Fruit fly (Drosophila melanogaster) whole organism, embryonic: ENCODE measurements around the gene kibra.

Experiments
- ATbp ChIP-seq: fragments of 200-800 bp; sonication (Bioruptor generic); optimal IDR thresholded peaks from 2 replicates; lab custom pipeline; 2017; ENCODE audit warnings: missing biosample characterization, mild to moderate bottlenecking, missing genetic modification characterization, missing genetic modification reagents
- Atf3 ChIP-seq: fragments of 200-800 bp; sonication (Bioruptor generic); optimal IDR thresholded peaks from 3 replicates; lab custom pipeline; 2016; ENCODE audit warnings: missing biosample characterization, missing genetic modification characterization
- Atf6 ChIP-seq: fragments of 200-800 bp; sonication (Bioruptor generic); IDR thresholded peaks from 2 replicates; pipeline ENCODE4 v1.3.6; 2022; ENCODE audit warnings: missing biosample characterization, missing genetic modification characterization
- CG10431 ChIP-seq: fragments of 200-800 bp; sonication (Bioruptor generic); optimal IDR thresholded peaks from 3 replicates; lab custom pipeline; 2018; ENCODE audit warnings: missing biosample characterization, mild to moderate bottlenecking, missing genetic modification characterization
- CG10543 ChIP-seq: fragments of 200-800 bp; sonication (Bioruptor generic); optimal IDR thresholded peaks from 3 replicates; lab custom pipeline; 2017; ENCODE audit warnings: missing biosample characterization, mild to moderate bottlenecking, missing genetic modification characterization, moderate library complexity
- CG12769 ChIP-seq: fragments of 200-800 bp; sonication (Bioruptor generic); optimal IDR thresholded peaks from 2 replicates; lab custom pipeline; 2019; ENCODE audit warnings: missing biosample characterization, mild to moderate bottlenecking, missing genetic modification characterization, moderate library complexity
- CG14860 ChIP-seq: fragments of 200-800 bp; sonication (Bioruptor generic); IDR thresholded peaks from 3 replicates; pipeline ENCODE4 v1.3.6; 2022; ENCODE audit warnings: missing biosample characterization, missing genetic modification characterization; ENCODE audit not compliant: partially characterized antibody
- CG14965 ChIP-seq: fragments of 200-800 bp; sonication (Bioruptor generic); optimal IDR thresholded peaks from 2 replicates; lab custom pipeline; 2016; ENCODE audit warnings: missing biosample characterization, missing genetic modification characterization, borderline replicate concordance
- CG1529 ChIP-seq: fragments of 200-800 bp; sonication (Bioruptor generic); optimal IDR thresholded peaks from 3 replicates; lab custom pipeline; 2018; ENCODE audit warnings: missing biosample characterization, missing genetic modification characterization
- CG17359 ChIP-seq: fragments of 200-800 bp; sonication (Bioruptor generic); optimal IDR thresholded peaks from 3 replicates; lab custom pipeline; 2018; ENCODE audit warnings: missing biosample characterization, mild to moderate bottlenecking, missing genetic modification characterization, moderate library complexity
- CG1792 ChIP-seq: fragments of 200-800 bp; sonication (Bioruptor generic); optimal IDR thresholded peaks from 2 replicates; lab custom pipeline; 2016; ENCODE audit warnings: missing biosample characterization, missing genetic modification characterization
- CG18476 ChIP-seq: fragments of 200-800 bp; sonication (Bioruptor generic); optimal IDR thresholded peaks from 2 replicates; lab custom pipeline; 2016; ENCODE audit warnings: missing biosample characterization, mild to moderate bottlenecking, missing genetic modification characterization
- CG2116 ChIP-seq: fragments of 200-800 bp; sonication (Bioruptor generic); optimal IDR thresholded peaks from 3 replicates; lab custom pipeline; 2018; ENCODE audit warnings: missing biosample characterization, mild to moderate bottlenecking, missing genetic modification characterization
- CG2120 ChIP-seq: fragments of 200-800 bp; sonication (Bioruptor generic); optimal IDR thresholded peaks from 3 replicates; lab custom pipeline; 2016; ENCODE audit warnings: missing biosample characterization, missing genetic modification characterization
- CG2129 ChIP-seq: fragments of 200-800 bp; sonication (Bioruptor generic); IDR thresholded peaks from 2 replicates; pipeline ENCODE4 v1.3.6; 2022; ENCODE audit warnings: missing biosample characterization, missing genetic modification characterization; ENCODE audit not compliant: partially characterized antibody
- CG31441 ChIP-seq: fragments of 200-800 bp; sonication (Bioruptor generic); IDR thresholded peaks from 2 replicates; pipeline ENCODE4 v1.3.6; 2022; ENCODE audit warnings: missing biosample characterization, missing genetic modification characterization
- CG32772 ChIP-seq: fragments of 200-800 bp; sonication (Bioruptor generic); IDR thresholded peaks from 2 replicates; pipeline ENCODE4 v1.3.6; 2022; ENCODE audit warnings: missing biosample characterization, missing genetic modification characterization
- CG8089 ChIP-seq: fragments of 200-800 bp; sonication (Bioruptor generic); optimal IDR thresholded peaks from 3 replicates; lab custom pipeline; 2016; ENCODE audit warnings: missing biosample characterization, missing genetic modification characterization
- CG8388 ChIP-seq: fragments of 200-800 bp; sonication (Bioruptor generic); optimal IDR thresholded peaks from 2 replicates; lab custom pipeline; 2019; ENCODE audit warnings: missing biosample characterization, mild to moderate bottlenecking, missing genetic modification characterization, moderate library complexity
- CG8944 ChIP-seq: fragments of 200-800 bp; sonication (Bioruptor generic); optimal IDR thresholded peaks from 3 replicates; lab custom pipeline; 2016; ENCODE audit warnings: missing biosample characterization, missing genetic modification characterization
- CoRest ChIP-seq: fragments of 200-800 bp; sonication (Bioruptor generic); optimal IDR thresholded peaks from 3 replicates; lab custom pipeline; 2018; ENCODE audit warnings: missing biosample characterization, mild to moderate bottlenecking, missing genetic modification characterization, moderate library complexity
- Dbx ChIP-seq: fragments of 200-800 bp; sonication (Bioruptor generic); IDR thresholded peaks from 3 replicates; pipeline ENCODE4 v1.3.6; 2022; ENCODE audit warnings: missing biosample characterization, missing genetic modification characterization
- Dip3 ChIP-seq: fragments of 200-800 bp; sonication (Bioruptor generic); optimal IDR thresholded peaks from 3 replicates; lab custom pipeline; 2016; ENCODE audit warnings: missing biosample characterization, missing genetic modification characterization
- Drgx ChIP-seq: fragments of 200-800 bp; sonication (Bioruptor generic); IDR thresholded peaks from 2 replicates; pipeline ENCODE4 v1.3.6; 2022; ENCODE audit warnings: missing biosample characterization, missing genetic modification characterization
- Hr78 ChIP-seq, 2 experiments: fragments of 200-800 bp in 1 of 2; fragments of >200 bp in 1 of 2; sonication (Bioruptor generic) in 1 of 2; optimal IDR thresholded peaks; 2 replicates each; lab custom pipeline; 2017 to 2019; ENCODE audit warnings: missing biosample characterization in 2 of 2, missing genetic modification characterization in 2 of 2, mild to moderate bottlenecking in 1 of 2, moderate library complexity in 1 of 2
- Lim3 ChIP-seq: fragments of 200-800 bp; sonication (Bioruptor generic); IDR thresholded peaks from 2 replicates; pipeline ENCODE4 v1.3.6; 2022; ENCODE audit warnings: missing biosample characterization, missing genetic modification characterization
- Max ChIP-seq: fragments of 200-800 bp; sonication (Bioruptor generic); optimal IDR thresholded peaks from 2 replicates; lab custom pipeline; 2016; ENCODE audit warnings: missing biosample characterization, mild to moderate bottlenecking, missing genetic modification characterization
- Mrtf ChIP-seq: fragments of 200-800 bp; sonication (Bioruptor generic); IDR thresholded peaks from 3 replicates; pipeline ENCODE4 v1.3.6; 2022; ENCODE audit warnings: missing biosample characterization, missing genetic modification characterization
- Nf-YA ChIP-seq: fragments of 200-800 bp; sonication (Bioruptor generic); IDR thresholded peaks from 2 replicates; pipeline ENCODE4 v1.3.6; 2022; ENCODE audit warnings: missing biosample characterization, missing genetic modification characterization
- Sin3A ChIP-seq: fragments of >200 bp; optimal IDR thresholded peaks from 2 replicates; lab custom pipeline; 2018
- Spps ChIP-seq: fragments of 200-800 bp; sonication (Bioruptor generic); optimal IDR thresholded peaks from 2 replicates; lab custom pipeline; 2018; ENCODE audit warnings: missing biosample characterization, mild to moderate bottlenecking, missing genetic modification characterization
- Usf ChIP-seq: fragments of 200-800 bp; sonication (Bioruptor generic); optimal IDR thresholded peaks from 2 replicates; lab custom pipeline; 2017; ENCODE audit warnings: missing genotype, missing biosample characterization, missing genetic modification characterization
- YL-1 ChIP-seq: fragments of 200-800 bp; sonication (Bioruptor generic); optimal IDR thresholded peaks from 3 replicates; lab custom pipeline; 2017; ENCODE audit warnings: missing biosample characterization, mild to moderate bottlenecking, missing genetic modification characterization
- aop ChIP-seq: fragments of 200-800 bp; sonication (Bioruptor generic); IDR thresholded peaks from 2 replicates; pipeline ENCODE4 v1.3.6; 2022; ENCODE audit warnings: missing biosample characterization, missing genetic modification characterization
- ap ChIP-seq: fragments of 200-800 bp; sonication (Bioruptor generic); IDR thresholded peaks from 2 replicates; pipeline ENCODE4 v1.3.6; 2022; ENCODE audit warnings: missing biosample characterization, missing genetic modification characterization
- cato ChIP-seq: fragments of 200-800 bp; sonication (Bioruptor generic); optimal IDR thresholded peaks from 2 replicates; lab custom pipeline; 2016; ENCODE audit warnings: missing biosample characterization, missing genetic modification characterization, borderline replicate concordance
- croc ChIP-seq: fragments of 200-800 bp; sonication (Bioruptor generic); conservative IDR thresholded peaks from 3 replicates; pipeline ENCODE4 v1.3.6; 2022; ENCODE audit warnings: missing biosample characterization, missing genetic modification characterization
- da ChIP-seq: fragments of 200-800 bp; sonication (Bioruptor generic); optimal IDR thresholded peaks from 2 replicates; lab custom pipeline; 2016; ENCODE audit warnings: missing biosample characterization, missing genetic modification characterization
- fd64A ChIP-seq: fragments of 200-800 bp; sonication (Bioruptor generic); optimal IDR thresholded peaks from 3 replicates; lab custom pipeline; 2018; ENCODE audit warnings: missing biosample characterization, mild to moderate bottlenecking, missing genetic modification characterization
- fd96Cb ChIP-seq: fragments of 200-800 bp; sonication (Bioruptor generic); optimal IDR thresholded peaks from 2 replicates; lab custom pipeline; 2018; ENCODE audit warnings: missing biosample characterization, mild to moderate bottlenecking, missing genetic modification characterization, moderate library complexity
- gfzf ChIP-seq: fragments of 200-800 bp; sonication (Bioruptor generic); optimal IDR thresholded peaks from 2 replicates; lab custom pipeline; 2016; ENCODE audit warnings: missing biosample characterization, mild to moderate bottlenecking, missing genetic modification characterization, moderate library complexity
- knrl ChIP-seq: fragments of 200-800 bp; sonication (Bioruptor generic); IDR thresholded peaks from 3 replicates; pipeline ENCODE4 v1.3.6; 2022; ENCODE audit warnings: missing biosample characterization, missing genetic modification characterization; ENCODE audit not compliant: partially characterized antibody
- nom ChIP-seq: fragments of 200-800 bp; sonication (Bioruptor generic); optimal IDR thresholded peaks from 2 replicates; lab custom pipeline; 2017; ENCODE audit warnings: missing biosample characterization, missing genetic modification characterization, mild to moderate bottlenecking, moderate library complexity, missing genetic modification reagents
- p53 ChIP-seq: fragments of 200-800 bp; sonication (Bioruptor generic); optimal IDR thresholded peaks from 2 replicates; lab custom pipeline; 2016; ENCODE audit warnings: missing biosample characterization, missing genetic modification characterization
- ssp ChIP-seq: fragments of 200-800 bp; sonication (Bioruptor generic); IDR thresholded peaks from 2 replicates; pipeline ENCODE4 v1.3.6; 2022; ENCODE audit warnings: missing biosample characterization, missing genetic modification characterization
- tna ChIP-seq: fragments of 200-800 bp; sonication (Bioruptor generic); IDR thresholded peaks from 2 replicates; pipeline ENCODE4 v1.3.6; 2022; ENCODE audit warnings: missing biosample characterization, missing genetic modification characterization; ENCODE audit not compliant: partially characterized antibody
- ttk ChIP-seq: fragments of 200-800 bp; sonication (Bioruptor generic); IDR thresholded peaks from 2 replicates; pipeline ENCODE4 v2.1.2; 2022; ENCODE audit warnings: missing biosample characterization, missing genetic modification characterization
- unc-4 ChIP-seq: fragments of 200-800 bp; sonication (Bioruptor generic); IDR thresholded peaks from 2 replicates; pipeline ENCODE4 v1.3.6; 2022; ENCODE audit warnings: missing biosample characterization, missing genetic modification characterization; ENCODE audit not compliant: partially characterized antibody
- wdn ChIP-seq: fragments of 200-800 bp; sonication (Bioruptor generic); IDR thresholded peaks from 2 replicates; pipeline ENCODE4 v1.3.6; 2022; ENCODE audit warnings: missing biosample characterization, missing genetic modification characterization
- zen2 ChIP-seq: fragments of 200-800 bp; sonication (Bioruptor generic); IDR thresholded peaks from 3 replicates; pipeline ENCODE4 v1.3.6; 2022; ENCODE audit warnings: missing biosample characterization, missing genetic modification characterization; ENCODE audit not compliant: partially characterized antibody

Gene kibra

DNA sequence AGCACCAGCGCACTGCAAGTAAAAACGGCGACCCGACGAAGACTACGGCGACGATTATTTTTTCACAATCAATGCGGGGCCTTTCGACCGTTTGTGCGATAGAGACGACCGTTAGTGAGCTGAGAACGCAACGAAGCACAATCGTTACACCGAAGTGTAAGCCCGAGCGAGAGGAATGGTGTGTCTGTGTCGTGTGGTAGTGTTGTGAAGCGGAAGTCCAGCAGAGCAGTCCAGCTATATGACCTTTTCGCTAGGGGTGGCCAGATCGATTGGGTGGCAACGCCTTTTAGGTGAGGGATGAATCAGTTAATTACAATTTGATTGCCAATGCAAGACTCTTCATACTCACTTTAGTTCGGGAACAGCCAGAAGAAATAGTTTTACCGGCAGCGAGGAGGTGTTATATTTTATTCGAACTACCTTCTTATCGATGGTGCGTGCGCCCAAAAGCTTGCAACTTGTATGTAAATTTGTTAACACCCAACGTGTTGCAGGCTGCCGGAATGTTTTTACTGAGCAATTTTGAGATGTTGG lies 16.7 kb upstream of the kibra start (continued):
- TF ChIP-seq croc (GFP tag; lab: Robert Waterston, UW): peak; percentile 20; the same call in 2 of the 3 replicates
- TF ChIP-seq YL-1 (GFP tag; lab: Kevin White, UChicago): peak; percentile 80
- TF ChIP-seq CG1529: peak; percentile 22
- TF ChIP-seq Max (GFP tag; lab: Kevin White, UChicago): no peak
- peak; percentile 92 for TF ChIP-seq CG10543 (GFP tag; lab: Kevin White, UChicago)
- TF ChIP-seq unc-4 (GFP tag; lab: Robert Waterston, UW): no peak
- peak; percentile 72 for TF ChIP-seq p53 (GFP tag; lab: Kevin White, UChicago)
- TF ChIP-seq CG14860 (GFP tag; lab: Robert Waterston, UW): no peak
- TF ChIP-seq Dbx: peak; percentile 81
- TF ChIP-seq Nf-YA: no peak
- peak; percentile 65 for TF ChIP-seq Drgx (GFP tag; lab: Robert Waterston, UW)
- TF ChIP-seq Hr78 (GFP tag; optimal IDR thresholded peaks at IDR 0.05; lab: Kevin White, UChicago): peak in 1 of 2 experiments; percentile 32
- no peak for TF ChIP-seq CG2116 (GFP tag; lab: Kevin White, UChicago)
- peak; percentile 67 for TF ChIP-seq CG8089 (GFP tag; lab: Kevin White, UChicago)
- peak; percentile 68 for TF ChIP-seq CG8944 (GFP tag; lab: Kevin White, UChicago)
- TF ChIP-seq da (GFP tag; lab: Kevin White, UChicago): peak; percentile 2
- peak; percentile 57 for TF ChIP-seq Dip3
- peak; percentile 47 for TF ChIP-seq cato (GFP tag; lab: Kevin White, UChicago)
- TF ChIP-seq CG2129: no peak
- TF ChIP-seq CG1792 (GFP tag; lab: Kevin White, UChicago): peak; percentile 20
- no peak for TF ChIP-seq CG18476 (GFP tag; lab: Kevin White, UChicago)
- TF ChIP-seq gfzf (GFP tag; lab: Kevin White, UChicago): no peak
- no peak for TF ChIP-seq Spps
- peak; percentile 38 for TF ChIP-seq CoRest (tag; lab: Kevin White, UChicago)
- TF ChIP-seq Sin3A (lab: Kevin White, UChicago): no peak
- TF ChIP-seq Mrtf: peak; percentile 46; the same call in 1 of the 3 replicates
- peak; percentile 84 for TF ChIP-seq nom
- no peak for TF ChIP-seq CG8388
- TF ChIP-seq fd96Cb: no peak
- TF ChIP-seq CG12769: peak; percentile 75
- no peak for TF ChIP-seq CG32772 (GFP tag; lab: Robert Waterston, UW)
- peak; percentile 85 for TF ChIP-seq ttk
- no peak for TF ChIP-seq CG14965 (GFP tag; lab: Kevin White, UChicago)
- peak; percentile 14 for TF ChIP-seq CG10431 (GFP tag; lab: Kevin White, UChicago)
- peak; percentile 84 for TF ChIP-seq CG2120 (GFP tag; lab: Kevin White, UChicago)
- no peak for TF ChIP-seq zen2
- TF ChIP-seq tna (GFP tag; lab: Robert Waterston, UW): peak; percentile 50
- TF ChIP-seq Usf: no peak
- peak; percentile 23 for TF ChIP-seq ATbp
- no peak for TF ChIP-seq wdn (GFP tag; lab: Robert Waterston, UW)
- no peak for TF ChIP-seq ap (GFP tag; lab: Robert Waterston, UW)
- TF ChIP-seq Atf3 (GFP tag; lab: Kevin White, UChicago): no peak
- no peak for TF ChIP-seq CG31441 (GFP tag; lab: Robert Waterston, UW)
- TF ChIP-seq CG17359: no peak
- TF ChIP-seq knrl: no peak; the same call in 2 of the 3 replicates
- TF ChIP-seq Atf6 (GFP tag; lab: Robert Waterston, UW): peak; percentile 24; the same call in 1 of the 2 replicates
- no peak for TF ChIP-seq Lim3 (GFP tag; lab: Robert Waterston, UW)
- TF ChIP-seq ssp (GFP tag; lab: Robert Waterston, UW): peak; percentile 61
- peak; percentile 7; the same call in 1 of the 2 replicates for TF ChIP-seq aop (GFP tag; lab: Robert Waterston, UW)
- TF ChIP-seq fd64A (GFP tag; lab: Kevin White, UChicago): peak; percentile 36
